Fruit fly (Drosophila melanogaster) whole organism, prepupa: ENCODE results near the gene Naglu.
A peak's percentile ranks its signal among the peaks of the same experiment; 100 is the strongest.

Source experiments
- Blimp-1 ChIP-seq: fragments of 200-800 bp; sonication (Bioruptor generic); optimal IDR thresholded peaks from 3 replicates; lab custom pipeline; 2017; ENCODE audit warnings: missing biosample characterization, missing genetic modification characterization, mild to moderate bottlenecking, moderate library complexity, missing genetic modification reagents
- CG10631 ChIP-seq: fragments of 200-800 bp; sonication (Bioruptor generic); optimal IDR thresholded peaks from 2 replicates; lab custom pipeline; 2016; ENCODE audit warnings: missing biosample characterization, missing genetic modification characterization
- CG10669 ChIP-seq: fragments of 200-800 bp; sonication (Bioruptor generic); optimal IDR thresholded peaks from 3 replicates; lab custom pipeline; 2018; ENCODE audit warnings: missing biosample characterization, mild to moderate bottlenecking, missing genetic modification characterization, moderate library complexity
- CG11294 ChIP-seq: fragments of 200-800 bp; sonication (Bioruptor generic); IDR thresholded peaks from 2 replicates; pipeline ENCODE4 v1.3.6; 2022; ENCODE audit warnings: missing biosample characterization, missing genetic modification characterization
- CG11902 ChIP-seq: fragments of 200-800 bp; sonication (Bioruptor generic); optimal IDR thresholded peaks from 3 replicates; lab custom pipeline; 2016; ENCODE audit warnings: missing biosample characterization, missing genetic modification characterization
- CG15336 ChIP-seq: fragments of 200-800 bp; sonication (Bioruptor generic); IDR thresholded peaks from 2 replicates; pipeline ENCODE4 v1.3.6; 2022; ENCODE audit warnings: missing biosample characterization, missing genetic modification characterization
- CG16779 ChIP-seq: fragments of 200-800 bp; sonication (Bioruptor generic); optimal IDR thresholded peaks from 3 replicates; lab custom pipeline; 2017; ENCODE audit warnings: missing biosample characterization, mild to moderate bottlenecking, missing genetic modification characterization
- CG31627 ChIP-seq: fragments of 200-800 bp; sonication (Bioruptor generic); optimal IDR thresholded peaks from 3 replicates; lab custom pipeline; 2016; ENCODE audit warnings: missing biosample characterization, missing genetic modification characterization
- CG32006 ChIP-seq: fragments of 200-800 bp; sonication (Bioruptor generic); optimal IDR thresholded peaks from 3 replicates; lab custom pipeline; 2017; ENCODE audit warnings: missing biosample characterization, mild to moderate bottlenecking, missing genetic modification characterization
- CG34406 ChIP-seq: fragments of 200-800 bp; sonication (Bioruptor generic); optimal IDR thresholded peaks from 3 replicates; lab custom pipeline; 2016; ENCODE audit warnings: missing biosample characterization, missing genetic modification characterization
- CG4318 ChIP-seq: fragments of 200-800 bp; sonication (Bioruptor generic); optimal IDR thresholded peaks from 3 replicates; lab custom pipeline; 2017; ENCODE audit warnings: missing biosample characterization, mild to moderate bottlenecking, missing genetic modification characterization
- CG6163 ChIP-seq: fragments of 200-800 bp; sonication (Bioruptor generic); IDR thresholded peaks from 3 replicates; pipeline ENCODE4 v1.3.6; 2022; ENCODE audit warnings: missing biosample characterization, missing genetic modification characterization
- CG6792 ChIP-seq: fragments of 200-800 bp; sonication (Bioruptor generic); optimal IDR thresholded peaks from 3 replicates; lab custom pipeline; 2016; ENCODE audit warnings: missing biosample characterization, missing genetic modification characterization
- CG6808 ChIP-seq: fragments of 200-800 bp; sonication (Bioruptor generic); optimal IDR thresholded peaks from 3 replicates; lab custom pipeline; 2017; ENCODE audit warnings: missing biosample characterization, missing genetic modification characterization, mild to moderate bottlenecking, moderate library complexity, missing genetic modification reagents
- CG6854 ChIP-seq: fragments of 200-800 bp; sonication (Bioruptor generic); optimal IDR thresholded peaks from 2 replicates; lab custom pipeline; 2017; ENCODE audit warnings: missing biosample characterization, mild to moderate bottlenecking, missing genetic modification characterization
- CG7368 ChIP-seq: fragments of 200-800 bp; sonication (Bioruptor generic); optimal IDR thresholded peaks from 3 replicates; lab custom pipeline; 2016; ENCODE audit warnings: missing biosample characterization, missing genetic modification characterization
- CG8319 ChIP-seq: fragments of 200-800 bp; sonication (Bioruptor generic); optimal IDR thresholded peaks from 3 replicates; lab custom pipeline; 2016; ENCODE audit warnings: missing biosample characterization, missing genetic modification characterization
- CG8632 ChIP-seq: fragments of 200-800 bp; sonication (Bioruptor generic); optimal IDR thresholded peaks from 3 replicates; lab custom pipeline; 2016; ENCODE audit warnings: missing biosample characterization, missing genetic modification characterization
- CG9139 ChIP-seq: fragments of 200-800 bp; sonication (Bioruptor generic); optimal IDR thresholded peaks from 3 replicates; lab custom pipeline; 2017; ENCODE audit warnings: missing biosample characterization, mild to moderate bottlenecking, missing genetic modification characterization
- Eip78C ChIP-seq: fragments of 200-800 bp; sonication (Bioruptor generic); peaks from one replicate; lab custom pipeline; 2016; ENCODE audit warnings: missing biosample characterization, missing genetic modification characterization
- Eip93F ChIP-seq: fragments of 200-800 bp; sonication (Bioruptor generic); optimal IDR thresholded peaks from 2 replicates; lab custom pipeline; 2016; ENCODE audit warnings: missing biosample characterization, mild to moderate bottlenecking, missing genetic modification characterization
- Ets96B ChIP-seq: fragments of 200-800 bp; optimal IDR thresholded peaks from 2 replicates; lab custom pipeline; 2019; ENCODE audit warnings: missing biosample characterization, mild to moderate bottlenecking, missing genetic modification characterization, moderate library complexity
- Gug ChIP-seq: fragments of 200-800 bp; sonication (Bioruptor generic); IDR thresholded peaks from 2 replicates; pipeline ENCODE4 v1.3.6; 2022; ENCODE audit warnings: missing biosample characterization, missing genetic modification characterization
- Hr39 ChIP-seq: fragments of 200-800 bp; sonication (Bioruptor generic); optimal IDR thresholded peaks from 2 replicates; lab custom pipeline; 2016; ENCODE audit warnings: missing biosample characterization, missing genetic modification characterization
- Hr4 ChIP-seq: fragments of 200-800 bp; sonication (Bioruptor generic); optimal IDR thresholded peaks from 3 replicates; lab custom pipeline; 2016; ENCODE audit warnings: missing biosample characterization, missing genetic modification characterization
- Lpt ChIP-seq: fragments of 200-800 bp; sonication (Bioruptor generic); optimal IDR thresholded peaks from 3 replicates; lab custom pipeline; 2016; ENCODE audit warnings: missing biosample characterization, missing genetic modification characterization
- OdsH ChIP-seq: fragments of 200-800 bp; sonication (Bioruptor generic); optimal IDR thresholded peaks from 3 replicates; lab custom pipeline; 2016; ENCODE audit warnings: missing biosample characterization, missing genetic modification characterization
- Smox ChIP-seq: fragments of 200-800 bp; sonication (Bioruptor generic); optimal IDR thresholded peaks from 3 replicates; lab custom pipeline; 2016; ENCODE audit warnings: missing biosample characterization, missing genetic modification characterization
- Sox102F ChIP-seq: fragments of 200-800 bp; sonication (Bioruptor generic); optimal IDR thresholded peaks from 2 replicates; lab custom pipeline; 2016; ENCODE audit warnings: missing biosample characterization, mild to moderate bottlenecking, missing genetic modification characterization
- Sox14 ChIP-seq: fragments of 200-800 bp; sonication (Bioruptor generic); optimal IDR thresholded peaks from 3 replicates; lab custom pipeline; 2016; ENCODE audit warnings: missing biosample characterization, missing genetic modification characterization
- Sox15 ChIP-seq: fragments of 200-800 bp; sonication (Bioruptor generic); optimal IDR thresholded peaks from 3 replicates; lab custom pipeline; 2016; ENCODE audit warnings: missing biosample characterization, missing genetic modification characterization
- achi ChIP-seq: fragments of 200-800 bp; sonication (Bioruptor generic); optimal IDR thresholded peaks from 3 replicates; lab custom pipeline; 2016; ENCODE audit warnings: missing biosample characterization, missing genetic modification characterization
- acj6 ChIP-seq: fragments of 200-800 bp; sonication (Bioruptor generic); optimal IDR thresholded peaks from 3 replicates; lab custom pipeline; 2016; ENCODE audit warnings: missing biosample characterization, missing genetic modification characterization
- cyc ChIP-seq: fragments of 200-800 bp; sonication (Bioruptor generic); optimal IDR thresholded peaks from 3 replicates; lab custom pipeline; 2016; ENCODE audit warnings: missing biosample characterization, missing genetic modification characterization
- dac ChIP-seq: fragments of 200-800 bp; sonication (Bioruptor generic); optimal IDR thresholded peaks from 2 replicates; lab custom pipeline; 2017; ENCODE audit warnings: missing biosample characterization, mild to moderate bottlenecking, missing genetic modification characterization
- eg ChIP-seq: fragments of 200-800 bp; sonication (Bioruptor generic); IDR thresholded peaks from 3 replicates; pipeline ENCODE4 v1.3.6; 2022; ENCODE audit warnings: missing biosample characterization, missing genetic modification characterization
- fd59A ChIP-seq: fragments of 200-800 bp; sonication (Bioruptor generic); optimal IDR thresholded peaks from 2 replicates; lab custom pipeline; 2017; ENCODE audit warnings: missing biosample characterization, mild to moderate bottlenecking, missing genetic modification characterization, missing genetic modification reagents
- fd85E ChIP-seq: fragments of 200-800 bp; sonication (Bioruptor generic); optimal IDR thresholded peaks from 3 replicates; lab custom pipeline; 2016; ENCODE audit warnings: missing biosample characterization, missing genetic modification characterization
- fkh ChIP-seq: fragments of 200-800 bp; sonication (Bioruptor generic); optimal IDR thresholded peaks from 3 replicates; lab custom pipeline; 2017; ENCODE audit warnings: missing biosample characterization, mild to moderate bottlenecking, missing genetic modification characterization, moderate library complexity
- net ChIP-seq: fragments of 200-800 bp; sonication (Bioruptor generic); optimal IDR thresholded peaks from 3 replicates; lab custom pipeline; 2016; ENCODE audit warnings: missing biosample characterization, missing genetic modification characterization
- pdm3 ChIP-seq: fragments of 200-800 bp; sonication (Bioruptor generic); optimal IDR thresholded peaks from 3 replicates; lab custom pipeline; 2016; ENCODE audit warnings: missing biosample characterization, missing genetic modification characterization
- salr ChIP-seq, 2 experiments: fragments of 200-800 bp; sonication (Bioruptor generic); optimal IDR thresholded peaks; 3 replicates each; lab custom pipeline; 2016 to 2018; ENCODE audit warnings: missing biosample characterization in 2 of 2, missing genetic modification characterization in 2 of 2, mild to moderate bottlenecking in 1 of 2
- spab ChIP-seq: fragments of 200-800 bp; sonication (Bioruptor generic); optimal IDR thresholded peaks from 2 replicates; lab custom pipeline; 2017; ENCODE audit warnings: missing biosample characterization, mild to moderate bottlenecking, missing genetic modification characterization, missing genetic modification reagents
- ss ChIP-seq, 2 experiments: fragments of 200-800 bp; sonication (Bioruptor generic); optimal IDR thresholded peaks; 2 replicates in 1 of 2; 3 replicates in 1 of 2; lab custom pipeline; 2017 to 2018; ENCODE audit warnings: mild to moderate bottlenecking in 2 of 2, missing biosample characterization in 2 of 2, missing genetic modification characterization in 2 of 2, moderate library complexity in 1 of 2
- svp ChIP-seq: fragments of 200-800 bp; sonication (Bioruptor generic); peaks from one replicate; lab custom pipeline; 2016; ENCODE audit warnings: missing biosample characterization, missing genetic modification characterization
- topi ChIP-seq: fragments of 200-800 bp; sonication (Bioruptor generic); optimal IDR thresholded peaks from 3 replicates; lab custom pipeline; 2016; ENCODE audit warnings: missing biosample characterization, missing genetic modification characterization
- vri ChIP-seq: fragments of 200-800 bp; sonication (Bioruptor generic); optimal IDR thresholded peaks from 3 replicates; lab custom pipeline; 2016; ENCODE audit warnings: missing biosample characterization, mild to moderate bottlenecking, missing genetic modification characterization

Naglu gene

dm6 chr2L:8384108-8384601 lies 27.5 kb downstream of the Naglu start, which contains the start of the genes Dad1 and CG13384 (continued):
- peak; percentile 89 for TF ChIP-seq cyc (GFP tag; lab: Kevin White, UChicago)
- peak; percentile 89 for TF ChIP-seq topi (GFP tag; lab: Kevin White, UChicago)
- TF ChIP-seq CG6854 (GFP tag; lab: Kevin White, UChicago) = peak; percentile 78
- peak; percentile 78 for TF ChIP-seq CG9139 (GFP tag; lab: Kevin White, UChicago)
- peak; percentile 92 for TF ChIP-seq Gug
- peak; percentile 80 for TF ChIP-seq spab (GFP tag; lab: Kevin White, UChicago)
- peak; percentile 78 for TF ChIP-seq fd59A (GFP tag; lab: Kevin White, UChicago)
- peak; percentile 93 for TF ChIP-seq CG32006
- TF ChIP-seq CG10631 (GFP tag; lab: Kevin White, UChicago) = peak; percentile 91
- TF ChIP-seq CG11902 (GFP tag; lab: Kevin White, UChicago) = peak; percentile 86
- peak; percentile 94 for TF ChIP-seq acj6
- TF ChIP-seq CG16779 (tag; lab: Kevin White, UChicago) = peak; percentile 61
- peak; percentile 84 for TF ChIP-seq CG8319 (GFP tag; lab: Kevin White, UChicago)
- peak; percentile 87 to 90 for TF ChIP-seq ss (GFP tag; optimal IDR thresholded peaks at IDR 0.05; lab: Kevin White, UChicago)
- peak; percentile 86 for TF ChIP-seq Lpt (GFP tag; lab: Kevin White, UChicago)
- TF ChIP-seq Eip78C (GFP tag; lab: Kevin White, UChicago) = peak; percentile 98
- peak; percentile 94 for TF ChIP-seq eg (GFP tag; lab: Robert Waterston, UW)
- TF ChIP-seq vri (GFP tag; lab: Kevin White, UChicago) = peak; percentile 77
- peak; percentile 87 for TF ChIP-seq net
- peak; percentile 96 for TF ChIP-seq svp (GFP tag; lab: Kevin White, UChicago)
- peak in 1 of 2 experiments; percentile 67 for TF ChIP-seq salr (GFP tag; optimal IDR thresholded peaks at IDR 0.05; lab: Kevin White, UChicago)
- peak; percentile 83 for TF ChIP-seq Hr39
- peak; percentile 91 for TF ChIP-seq Sox14
- TF ChIP-seq, all 60 proteins: peak for 58

dm6 chr2L:8382646-8383045 lies 29.0 kb downstream of the Naglu start, which contains the start of the genes CG13392 and Rcd4:
Gene CG13392 (minus strand): TSS chr2L:8382807.
Gene Rcd4 (plus strand): TSS chr2L:8382861.
- TF ChIP-seq CG11902 (GFP tag; lab: Kevin White, UChicago) (peak; percentile 39), CG15336 (GFP tag; lab: Robert Waterston, UW) (no peak), spab (GFP tag; lab: Kevin White, UChicago) (no peak), ss (GFP tag; optimal IDR thresholded peaks at IDR 0.05; lab: Kevin White, UChicago) (peak in 1 of 2 experiments; percentile 26), CG34406 (GFP tag; lab: Kevin White, UChicago) (peak; percentile 14), Smox (GFP tag; lab: Kevin White, UChicago) (peak; percentile 49), achi (GFP tag; lab: Kevin White, UChicago) (peak; percentile 80), Sox102F (GFP tag; lab: Kevin White, UChicago) (peak; percentile 65), CG32006 (peak; percentile 41), Eip93F (GFP tag; lab: Kevin White, UChicago) (no peak), salr (GFP tag; optimal IDR thresholded peaks at IDR 0.05; lab: Kevin White, UChicago) (peak; percentile 15 to 36), Sox14 (peak; percentile 62), Blimp-1 (GFP tag; lab: Kevin White, UChicago) (no peak), Ets96B (tag; lab: Kevin White, UChicago) (peak; percentile 12), CG8632 (GFP tag; lab: Kevin White, UChicago) (peak; percentile 26), topi (GFP tag; lab: Kevin White, UChicago) (peak; percentile 76), CG6854 (GFP tag; lab: Kevin White, UChicago) (peak; percentile 36), CG6163 (GFP tag; lab: Robert Waterston, UW) (peak; percentile 69; the same call in 2 of the 3 replicates), pdm3 (peak; percentile 57), fkh (GFP tag; lab: Kevin White, UChicago) (no peak), CG10669 (GFP tag; lab: Kevin White, UChicago) (peak; percentile 35), Eip78C (GFP tag; lab: Kevin White, UChicago) (peak; percentile 78), CG31627 (GFP tag; lab: Kevin White, UChicago) (peak; percentile 80), CG16779 (tag; lab: Kevin White, UChicago) (no peak), CG6808 (GFP tag; lab: Kevin White, UChicago) (peak; percentile 46), CG6792 (GFP tag; lab: Kevin White, UChicago) (peak; percentile 58), CG8319 (GFP tag; lab: Kevin White, UChicago) (no peak), CG11294 (peak; percentile 38; the same call in 1 of the 2 replicates), OdsH (GFP tag; lab: Kevin White, UChicago) (peak; percentile 63), Hr4 (GFP tag; lab: Kevin White, UChicago) (peak; percentile 35), dac (GFP tag; lab: Kevin White, UChicago) (no peak), CG9139 (GFP tag; lab: Kevin White, UChicago) (no peak), fd85E (GFP tag; lab: Kevin White, UChicago) (peak; percentile 21), Sox15 (GFP tag; lab: Kevin White, UChicago) (no peak), vri (GFP tag; lab: Kevin White, UChicago) (peak; percentile 92), CG4318 (GFP tag; lab: Kevin White, UChicago) (no peak), CG10631 (GFP tag; lab: Kevin White, UChicago) (peak; percentile 62), svp (GFP tag; lab: Kevin White, UChicago) (peak; percentile 47), acj6 (peak; percentile 60), CG7368 (peak; percentile 59)
